Worm (Caenorhabditis elegans): Measurements from ENCODE around the gene C40C9.4.
A peak's percentile ranks its signal among the peaks of the same experiment; 100 is the strongest.

The C40C9.4 gene

ce11 chrX:13653573-13653972, 2.7 kb downstream of the C40C9.4 start:
- TF ChIP-seq hlh-30 (tag; optimal IDR thresholded peaks at IDR 0.05; ENCODE audit: insufficient read depth) = no peak
- no peak for TF ChIP-seq hlh-8 (tag; optimal IDR thresholded peaks at IDR 0.05)
- no peak for TF ChIP-seq mec-3 (tag; optimal IDR thresholded peaks at IDR 0.05; ENCODE audit: borderline replicate concordance)
- TF ChIP-seq sox-4 (tag; optimal IDR thresholded peaks at IDR 0.05) = peak; percentile 26
- no peak for TF ChIP-seq fax-1 (tag; optimal IDR thresholded peaks at IDR 0.05)
- no peak for TF ChIP-seq pros-1 (tag; optimal IDR thresholded peaks at IDR 0.05)
- TF ChIP-seq ceh-6 (GFP tag; optimal IDR thresholded peaks at IDR 0.05) = no peak
- TF ChIP-seq unc-3 (GFP tag; conservative IDR thresholded peaks at IDR 0.05) = no peak
- TF ChIP-seq unc-3 (tag; optimal IDR thresholded peaks at IDR 0.05) = no peak
- no peak for TF ChIP-seq unc-55 (GFP tag; optimal IDR thresholded peaks at IDR 0.05)
- peak; percentile 53 for TF ChIP-seq elt-2 (tag; optimal IDR thresholded peaks at IDR 0.05)
- TF ChIP-seq pag-3 (tag; optimal IDR thresholded peaks at IDR 0.05; ENCODE audit: borderline replicate concordance) = no peak
- peak; percentile 21 for TF ChIP-seq C38D4.7 (GFP tag; optimal IDR thresholded peaks at IDR 0.05)
- TF ChIP-seq pha-2 (tag; optimal IDR thresholded peaks at IDR 0.05) = peak; percentile 14
- TF ChIP-seq nhr-11 (tag; optimal IDR thresholded peaks at IDR 0.05) = no peak
- no peak for TF ChIP-seq C08G9.2 (tag; optimal IDR thresholded peaks at IDR 0.05)
- TF ChIP-seq hlh-6 (tag; optimal IDR thresholded peaks at IDR 0.05) = peak; percentile 63
- TF ChIP-seq lim-6 (tag; optimal IDR thresholded peaks at IDR 0.05) = no peak
- no peak for TF ChIP-seq fkh-6 (tag; optimal IDR thresholded peaks at IDR 0.05)
- TF ChIP-seq che-1 (tag; optimal IDR thresholded peaks at IDR 0.05) = peak; percentile 47
- TF ChIP-seq ceh-9 (tag; optimal IDR thresholded peaks at IDR 0.05) = no peak
- no peak for TF ChIP-seq ttx-3 (tag; optimal IDR thresholded peaks at IDR 0.05)
- no peak for TF ChIP-seq K02D7.2 (tag; optimal IDR thresholded peaks at IDR 0.05)
- no peak for TF ChIP-seq ceh-22 (tag; optimal IDR thresholded peaks at IDR 0.05)
- TF ChIP-seq ceh-19 (GFP tag; optimal IDR thresholded peaks at IDR 0.05) = no peak
- no peak for TF ChIP-seq ceh-34 (tag; optimal IDR thresholded peaks at IDR 0.05)
- no peak for TF ChIP-seq T23F11.4 (GFP tag; optimal IDR thresholded peaks at IDR 0.05)
- no peak for TF ChIP-seq ceh-2 (tag; optimal IDR thresholded peaks at IDR 0.05)
- TF ChIP-seq dmd-4 (tag; optimal IDR thresholded peaks at IDR 0.05; ENCODE audit: borderline replicate concordance) = no peak
- TF ChIP-seq fkh-10 (GFP tag; optimal IDR thresholded peaks at IDR 0.05) = no peak
- peak; percentile 37 for TF ChIP-seq nhr-232 (tag; optimal IDR thresholded peaks at IDR 0.05)
- no peak for TF ChIP-seq pqm-1 (tag; optimal IDR thresholded peaks at IDR 0.05)
- TF ChIP-seq ceh-30 (tag; optimal IDR thresholded peaks at IDR 0.05) = no peak
- TF ChIP-seq hlh-15 (tag; optimal IDR thresholded peaks at IDR 0.05) = no peak
- TF ChIP-seq K09A11.1 (tag; optimal IDR thresholded peaks at IDR 0.05; ENCODE audit: insufficient read depth) = no peak
- TF ChIP-seq madf-2 (tag; optimal IDR thresholded peaks at IDR 0.05) = no peak
- no peak for TF ChIP-seq eyg-1 (tag; optimal IDR thresholded peaks at IDR 0.05)
- TF ChIP-seq hlh-13 (GFP tag; optimal IDR thresholded peaks at IDR 0.05) = peak; percentile 41
- TF ChIP-seq pat-9 (tag; optimal IDR thresholded peaks at IDR 0.05) = peak; percentile 20
- no peak for TF ChIP-seq rnt-1 (tag; optimal IDR thresholded peaks at IDR 0.05)
- no peak for TF ChIP-seq ref-2 (tag; optimal IDR thresholded peaks at IDR 0.05)
- peak; percentile 56; the same call in 1 of the 2 replicates for TF ChIP-seq sox-2 (GFP tag; IDR thresholded peaks at IDR 0.05)
- no peak for TF ChIP-seq elt-4 (tag; optimal IDR thresholded peaks at IDR 0.05)
- no peak for TF ChIP-seq ceh-31 (tag; optimal IDR thresholded peaks at IDR 0.05)
- TF ChIP-seq odd-2 (tag; optimal IDR thresholded peaks at IDR 0.05) = peak; percentile 26
- no peak for TF ChIP-seq dve-1 (tag; optimal IDR thresholded peaks at IDR 0.05)
- TF ChIP-seq sdc-2 (tag; optimal IDR thresholded peaks at IDR 0.05) = peak; percentile 54
- no peak for TF ChIP-seq pha-4 (tag; optimal IDR thresholded peaks at IDR 0.05)
- TF ChIP-seq tbx-2 (tag; optimal IDR thresholded peaks at IDR 0.05) = peak; percentile 43
- no peak for TF ChIP-seq ceh-45 (GFP tag; IDR thresholded peaks at IDR 0.05)
- peak; percentile 46 for TF ChIP-seq unc-86 (tag; optimal IDR thresholded peaks at IDR 0.05)
- peak; percentile 36 for TF ChIP-seq ztf-16 (tag; optimal IDR thresholded peaks at IDR 0.05)
- no peak for TF ChIP-seq ceh-14 (tag; optimal IDR thresholded peaks at IDR 0.05)
- no peak for TF ChIP-seq zip-5 (tag; optimal IDR thresholded peaks at IDR 0.05)

Measured in whole organism, late embryonic.